Fruit fly (Drosophila melanogaster): Measurements from ENCODE around the gene Bka.
A peak's percentile ranks its signal among the peaks of the same experiment; 100 is the strongest.

Gene Bka

DNA sequence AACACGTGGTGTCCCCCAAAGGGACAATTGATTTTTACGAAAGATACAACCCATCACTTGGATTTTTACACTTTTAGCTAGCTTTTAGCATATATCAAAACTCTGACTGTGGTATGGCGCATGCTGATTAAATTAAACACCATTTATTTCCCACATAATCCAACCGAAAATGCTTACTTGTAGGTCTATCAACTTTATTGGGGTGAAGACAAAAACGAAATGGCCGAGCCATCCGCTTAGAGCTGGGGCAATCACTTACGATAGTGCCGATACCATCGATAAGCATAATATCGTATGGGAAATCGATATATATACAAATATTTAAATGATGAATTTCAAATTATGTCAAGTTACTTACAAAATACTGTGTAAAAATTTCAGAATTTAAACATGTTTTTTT is 2.2 kb downstream of the Bka start, which contains the start of gene RpS2 (continued):
- peak; percentile 64 for TF ChIP-seq slbo (GFP tag; IDR thresholded peaks at IDR 0.05)
- peak; percentile 99 for TF ChIP-seq Doc3 (GFP tag; IDR thresholded peaks at IDR 0.05; ENCODE audit: partially characterized antibody)
- no peak for TF ChIP-seq bowl (GFP tag; IDR thresholded peaks at IDR 0.05)
- peak; percentile 42 for TF ChIP-seq CG2678 (tag; optimal IDR thresholded peaks at IDR 0.05)
- no peak for TF ChIP-seq TFAM (GFP tag; optimal IDR thresholded peaks at IDR 0.05)
- peak; percentile 44 for TF ChIP-seq CG13296 (GFP tag; optimal IDR thresholded peaks at IDR 0.05)
- TF ChIP-seq Sin3A (optimal IDR thresholded peaks at IDR 0.05) = peak; percentile 10
- TF ChIP-seq ind (GFP tag; optimal IDR thresholded peaks at IDR 0.05) = no peak
- TF ChIP-seq sug (tag; optimal IDR thresholded peaks at IDR 0.05) = peak; percentile 26
- TF ChIP-seq kay (GFP tag; optimal IDR thresholded peaks at IDR 0.05) = no peak
- TF ChIP-seq CG13894 (tag; optimal IDR thresholded peaks at IDR 0.05) = peak; percentile 69
- no peak for TF ChIP-seq Atf-2 (GFP tag; optimal IDR thresholded peaks at IDR 0.05)
- no peak for TF ChIP-seq CG4820 (GFP tag; optimal IDR thresholded peaks at IDR 0.05)
- no peak for TF ChIP-seq CG4424 (GFP tag; optimal IDR thresholded peaks at IDR 0.05)
- TF ChIP-seq CG17802 (tag; optimal IDR thresholded peaks at IDR 0.05) = no peak
- peak; percentile 32; the same call in 1 of the 2 replicates for TF ChIP-seq H2.0 (GFP tag; IDR thresholded peaks at IDR 0.05)
- peak; percentile 39 for TF ChIP-seq CG3995 (GFP tag; optimal IDR thresholded peaks at IDR 0.05)
- no peak for TF ChIP-seq Ada2b (GFP tag; IDR thresholded peaks at IDR 0.05)
- peak; percentile 99 for TF ChIP-seq zen2 (GFP tag; IDR thresholded peaks at IDR 0.05; ENCODE audit: partially characterized antibody)
- TF ChIP-seq NC2α (GFP tag; optimal IDR thresholded peaks at IDR 0.05) = no peak
- peak; percentile 69; the same call in 2 of the 3 replicates for TF ChIP-seq ci (GFP tag; IDR thresholded peaks at IDR 0.05)
- peak; percentile 42 for TF ChIP-seq Max (GFP tag; optimal IDR thresholded peaks at IDR 0.05)
- TF ChIP-seq B-H1 (GFP tag; IDR thresholded peaks at IDR 0.05) = no peak
- no peak for TF ChIP-seq yki (optimal IDR thresholded peaks at IDR 0.05)
- TF ChIP-seq CG9727 (GFP tag; optimal IDR thresholded peaks at IDR 0.05) = peak; percentile 26
- TF ChIP-seq CG6813 (GFP tag; optimal IDR thresholded peaks at IDR 0.05) = no peak
- TF ChIP-seq Lhr (GFP tag; optimal IDR thresholded peaks at IDR 0.05) = peak; percentile 51
- TF ChIP-seq nom (GFP tag; optimal IDR thresholded peaks at IDR 0.05) = peak; percentile 75
- TF ChIP-seq Dll (GFP tag; IDR thresholded peaks at IDR 0.05; ENCODE audit: partially characterized antibody) = peak; percentile 97
- TF ChIP-seq CG10366 (GFP tag; IDR thresholded peaks at IDR 0.05) = no peak
- no peak for TF ChIP-seq CG11695 (GFP tag; IDR thresholded peaks at IDR 0.05)
- peak; percentile 28 for TF ChIP-seq slou (GFP tag; optimal IDR thresholded peaks at IDR 0.05)
- peak; percentile 72 for TF ChIP-seq caup (GFP tag; optimal IDR thresholded peaks at IDR 0.05; ENCODE audit: severe bottlenecking)
- no peak for TF ChIP-seq ranshi (GFP tag; IDR thresholded peaks at IDR 0.05)
- peak; percentile 60 for TF ChIP-seq salm (tag; optimal IDR thresholded peaks at IDR 0.05)
- peak; percentile 59 for TF ChIP-seq wek (GFP tag; optimal IDR thresholded peaks at IDR 0.05)
- peak; percentile 97 for TF ChIP-seq hb (GFP tag; IDR thresholded peaks at IDR 0.05; ENCODE audit: partially characterized antibody)
- TF ChIP-seq gsb-n (tag; optimal IDR thresholded peaks at IDR 0.05) = peak; percentile 60
- TF ChIP-seq chn (GFP tag; optimal IDR thresholded peaks at IDR 0.05) = peak; percentile 14
- peak; percentile 51 for TF ChIP-seq unpg (GFP tag; optimal IDR thresholded peaks at IDR 0.05)
- TF ChIP-seq pum (GFP tag; optimal IDR thresholded peaks at IDR 0.05) = no peak
- no peak for TF ChIP-seq sens-2 (GFP tag; IDR thresholded peaks at IDR 0.05)
- TF ChIP-seq crp (GFP tag; optimal IDR thresholded peaks at IDR 0.05) = peak in 1 of 2 experiments; percentile 61
- peak; percentile 29 for TF ChIP-seq dmrt11E (tag; optimal IDR thresholded peaks at IDR 0.05)
- peak; percentile 25 for TF ChIP-seq CG3163 (GFP tag; optimal IDR thresholded peaks at IDR 0.05)
- TF ChIP-seq CoRest (tag; optimal IDR thresholded peaks at IDR 0.05) = peak; percentile 30
- peak; percentile 64 for TF ChIP-seq nau (GFP tag; optimal IDR thresholded peaks at IDR 0.05)
- peak; percentile 39 for TF ChIP-seq CG33213 (GFP tag; optimal IDR thresholded peaks at IDR 0.05)
- no peak for TF ChIP-seq CG10565 (GFP tag; optimal IDR thresholded peaks at IDR 0.05)
- peak; percentile 59 for TF ChIP-seq Sry-β (GFP tag; optimal IDR thresholded peaks at IDR 0.05)
- TF ChIP-seq luna (GFP tag; optimal IDR thresholded peaks at IDR 0.05) = no peak
